Worm (Caenorhabditis elegans) whole organism, mixed stage, embryonic: ENCODE data around the gene cand-1.

ENCODE experiments used
- M03D4.4 ChIP-seq: sonication (generic microtip); optimal IDR thresholded peaks from 2 replicates; lab custom pipeline; 2017; ENCODE audit warnings: mild to moderate bottlenecking, missing genetic modification characterization, missing compliant biosample characterization
- bed-3 ChIP-seq: fragments of 200-800 bp; sonication (Bioruptor generic); optimal IDR thresholded peaks from 3 replicates; lab custom pipeline; 2018; ENCODE audit warnings: mild to moderate bottlenecking, missing genetic modification characterization, moderate library complexity, missing compliant biosample characterization
- blmp-1 ChIP-seq: fragments of 150-350 bp; optimal IDR thresholded peaks from 2 replicates; lab custom pipeline; 2014; ENCODE audit warnings: missing biosample characterization, missing genetic modification characterization
- ceh-39 ChIP-seq: fragments of 150-350 bp; optimal IDR thresholded peaks from 2 replicates; lab custom pipeline; 2014; ENCODE audit warnings: missing biosample characterization, missing genetic modification characterization
- ceh-83 ChIP-seq: fragments of 200-800 bp; sonication (Bioruptor generic); optimal IDR thresholded peaks from 2 replicates; lab custom pipeline; 2018; ENCODE audit warnings: mild to moderate bottlenecking, missing genetic modification characterization, missing compliant biosample characterization
- drap-1 ChIP-seq: fragments of 200-800 bp; sonication (Bioruptor generic); optimal IDR thresholded peaks from 3 replicates; lab custom pipeline; 2018; ENCODE audit warnings: mild to moderate bottlenecking, missing genetic modification characterization, missing compliant biosample characterization
- elt-1 ChIP-seq: sonication (generic microtip); optimal IDR thresholded peaks from 2 replicates; lab custom pipeline; 2017; ENCODE audit warnings: missing genetic modification characterization, mild to moderate bottlenecking, missing compliant biosample characterization, antibody characterized with exemption, moderate library complexity, borderline replicate concordance; ENCODE audit not compliant: insufficient read depth
- elt-3 ChIP-seq: fragments of 150-350 bp; optimal IDR thresholded peaks from 2 replicates; lab custom pipeline; 2014; ENCODE audit warnings: missing biosample characterization, missing genetic modification characterization
- flh-1 ChIP-seq: fragments of 200-800 bp; sonication (Bioruptor generic); optimal IDR thresholded peaks from 2 replicates; lab custom pipeline; 2018; ENCODE audit warnings: mild to moderate bottlenecking, missing genetic modification characterization, moderate library complexity, missing compliant biosample characterization
- ham-2 ChIP-seq: fragments of 200-800 bp; sonication (Bioruptor generic); optimal IDR thresholded peaks from 2 replicates; lab custom pipeline; 2018; ENCODE audit warnings: mild to moderate bottlenecking, missing genetic modification characterization, missing compliant biosample characterization
- hlh-1 ChIP-seq: fragments of 150-350 bp; optimal IDR thresholded peaks from 2 replicates; lab custom pipeline; 2014; ENCODE audit warnings: missing biosample characterization, missing genetic modification reagents, missing genetic modification characterization
- lin-13 ChIP-seq: fragments of 150-350 bp; optimal IDR thresholded peaks from 2 replicates; lab custom pipeline; 2014; ENCODE audit warnings: missing biosample characterization, missing genetic modification characterization
- lin-32 ChIP-seq: fragments of 200-800 bp; sonication (Bioruptor generic); optimal IDR thresholded peaks from 2 replicates; lab custom pipeline; 2018; ENCODE audit warnings: mild to moderate bottlenecking, missing genetic modification characterization, missing compliant biosample characterization
- lsy-2 ChIP-seq: fragments of 150-350 bp; optimal IDR thresholded peaks from 2 replicates; lab custom pipeline; 2014; ENCODE audit warnings: missing biosample characterization, missing genetic modification characterization
- mab-5 ChIP-seq: fragments of 150-350 bp; optimal IDR thresholded peaks from 2 replicates; lab custom pipeline; 2014; ENCODE audit warnings: missing biosample characterization, missing genetic modification characterization
- mep-1 ChIP-seq: fragments of 150-350 bp; optimal IDR thresholded peaks from 2 replicates; lab custom pipeline; 2017; ENCODE audit warnings: missing biosample characterization, missing genetic modification reagents, missing genetic modification characterization, inconsistent platforms
- mls-2 ChIP-seq: sonication (generic microtip); optimal IDR thresholded peaks from 2 replicates; lab custom pipeline; 2016; ENCODE audit warnings: mild to moderate bottlenecking, missing genetic modification characterization, moderate library complexity, missing compliant biosample characterization
- nhr-12 ChIP-seq: fragments of 150-350 bp; optimal IDR thresholded peaks from 2 replicates; lab custom pipeline; 2014; ENCODE audit warnings: missing biosample characterization, missing genetic modification characterization
- nhr-2 ChIP-seq: fragments of 150-350 bp; optimal IDR thresholded peaks from 2 replicates; lab custom pipeline; 2014; ENCODE audit warnings: missing biosample characterization, missing genetic modification characterization
- nhr-237 ChIP-seq: fragments of 150-350 bp; optimal IDR thresholded peaks from 2 replicates; lab custom pipeline; 2014; ENCODE audit warnings: missing biosample characterization, missing genetic modification characterization
- nhr-28 ChIP-seq: fragments of 150-350 bp; optimal IDR thresholded peaks from 2 replicates; lab custom pipeline; 2014; ENCODE audit warnings: missing biosample characterization, missing genetic modification characterization
- nhr-76 ChIP-seq: sonication (generic microtip); optimal IDR thresholded peaks from 2 replicates; lab custom pipeline; 2017; ENCODE audit warnings: missing biosample characterization, missing genetic modification characterization
- pha-4 ChIP-seq: fragments of 150-350 bp; optimal IDR thresholded peaks from 2 replicates; lab custom pipeline; 2018; ENCODE audit warnings: missing biosample characterization, missing genetic modification reagents, missing genetic modification characterization
- sem-2 ChIP-seq: fragments of 200-800 bp; sonication (Bioruptor generic); optimal IDR thresholded peaks from 2 replicates; lab custom pipeline; 2018; ENCODE audit warnings: mild to moderate bottlenecking, missing genetic modification characterization, missing compliant biosample characterization
- snpc-4 ChIP-seq: fragments of 150-350 bp; optimal IDR thresholded peaks from 2 replicates; lab custom pipeline; 2014; ENCODE audit warnings: missing biosample characterization, missing genetic modification characterization
- sptf-1 ChIP-seq: sonication (generic microtip); optimal IDR thresholded peaks from 2 replicates; lab custom pipeline; 2017; ENCODE audit warnings: mild to moderate bottlenecking, missing genetic modification characterization, moderate library complexity, missing compliant biosample characterization
- tbx-8 ChIP-seq: fragments of 200-800 bp; sonication (Bioruptor generic); optimal IDR thresholded peaks from 2 replicates; lab custom pipeline; 2018; ENCODE audit warnings: mild to moderate bottlenecking, missing genetic modification characterization, moderate library complexity, missing compliant biosample characterization
- unc-120 ChIP-seq: sonication (generic microtip); optimal IDR thresholded peaks from 2 replicates; lab custom pipeline; 2017; ENCODE audit warnings: missing genetic modification characterization, missing compliant biosample characterization; ENCODE audit not compliant: poor library complexity, severe bottlenecking
- unc-39 ChIP-seq: fragments of 150-350 bp; optimal IDR thresholded peaks from 2 replicates; lab custom pipeline; 2014; ENCODE audit warnings: missing biosample characterization, missing genetic modification characterization
- unc-62 ChIP-seq: fragments of 150-350 bp; optimal IDR thresholded peaks from 2 replicates; lab custom pipeline; 2014; ENCODE audit warnings: missing biosample characterization, missing genetic modification reagents, missing genetic modification characterization
- zip-8 ChIP-seq: fragments of 150-350 bp; optimal IDR thresholded peaks from 2 replicates; lab custom pipeline; 2014; ENCODE audit warnings: missing biosample characterization, missing genetic modification characterization
- ztf-11 ChIP-seq: fragments of 150-350 bp; optimal IDR thresholded peaks from 2 replicates; lab custom pipeline; 2014; ENCODE audit warnings: missing biosample characterization, missing genetic modification characterization

Gene cand-1

ce11 chrV:16840961-16841360, 38.3 kb downstream of the cand-1 start, which contains the start of gene clec-40:
clec-40 (minus strand) TSS chrV:16841061.
- TF ChIP-seq mep-1 (tag; lab: Kevin White, UChicago), result no peak
- no peak for TF ChIP-seq flh-1 (GFP tag; lab: Kevin White, UChicago)
- no peak for TF ChIP-seq zip-8 (tag; lab: Kevin White, UChicago)
- no peak for TF ChIP-seq nhr-76 (tag; lab: Kevin White, UChicago)
- no peak for TF ChIP-seq ham-2 (GFP tag; lab: Kevin White, UChicago)
- no peak for TF ChIP-seq blmp-1 (tag; lab: Kevin White, UChicago)
- TF ChIP-seq elt-3, result no peak
- no peak for TF ChIP-seq nhr-2 (tag; lab: Kevin White, UChicago)
- no peak for TF ChIP-seq unc-39
- no peak for TF ChIP-seq mls-2 (tag; lab: Kevin White, UChicago)
- no peak for TF ChIP-seq lsy-2 (tag; lab: Kevin White, UChicago)
- no peak for TF ChIP-seq snpc-4 (tag; lab: Kevin White, UChicago)
- TF ChIP-seq M03D4.4 (tag; lab: Kevin White, UChicago), result no peak
- TF ChIP-seq unc-62 (GFP tag; lab: Kevin White, UChicago), result no peak

- TF ChIP-seq unc-62 (GFP tag; lab: Kevin White, UChicago) (no peak), nhr-28 (no peak), snpc-4 (tag; lab: Kevin White, UChicago) (no peak), bed-3 (GFP tag; lab: Kevin White, UChicago) (no peak), sptf-1 (tag; lab: Kevin White, UChicago) (no peak), lsy-2 (tag; lab: Kevin White, UChicago) (no peak), mab-5 (no peak), nhr-2 (tag; lab: Kevin White, UChicago) (no peak), unc-120 (tag; lab: Kevin White, UChicago) (no peak), zip-8 (tag; lab: Kevin White, UChicago) (no peak), ceh-83 (GFP tag; lab: Kevin White, UChicago) (no peak), lin-32 (GFP tag; lab: Kevin White, UChicago) (no peak), ham-2 (GFP tag; lab: Kevin White, UChicago) (no peak), ztf-11 (tag; lab: Kevin White, UChicago) (no peak), mep-1 (tag; lab: Kevin White, UChicago) (no peak), flh-1 (GFP tag; lab: Kevin White, UChicago) (no peak), blmp-1 (tag; lab: Kevin White, UChicago) (no peak), M03D4.4 (tag; lab: Kevin White, UChicago) (no peak), drap-1 (GFP tag; lab: Kevin White, UChicago) (no peak)
These were observed 40.3 kb downstream of the cand-1 start, which contains the start of gene clec-25 for ce11 chrV:16842941-16843340. clec-25 (plus strand) TSS chrV:16843241.

- TF ChIP-seq unc-62 (GFP tag; lab: Kevin White, UChicago) (no peak), unc-120 (tag; lab: Kevin White, UChicago) (no peak), elt-3 (no peak), mep-1 (tag; lab: Kevin White, UChicago) (no peak), hlh-1 (tag; lab: Kevin White, UChicago) (no peak), ham-2 (GFP tag; lab: Kevin White, UChicago) (no peak), lsy-2 (tag; lab: Kevin White, UChicago) (no peak), tbx-8 (GFP tag; lab: Kevin White, UChicago) (no peak), ceh-83 (GFP tag; lab: Kevin White, UChicago) (no peak), lin-32 (GFP tag; lab: Kevin White, UChicago) (no peak), ceh-39 (tag; lab: Kevin White, UChicago) (no peak), lin-13 (tag; lab: Kevin White, UChicago) (no peak), zip-8 (tag; lab: Kevin White, UChicago) (no peak)
These were observed 45.8 kb downstream of the cand-1 start, which contains the start of the genes clec-36 and clec-26 for ce11 chrV:16848498-16848897. clec-36 (minus strand) TSS chrV:16848598. clec-26 (plus strand) TSS chrV:16848611.

- TF ChIP-seq sem-2 (GFP tag; lab: Kevin White, UChicago) (no peak), sptf-1 (tag; lab: Kevin White, UChicago) (no peak)
These were observed 49.3 kb downstream of the cand-1 start, which contains the start of gene clec-37 for ce11 chrV:16852002-16852401. clec-37 (minus strand) TSS chrV:16852102.

- TF ChIP-seq mep-1 (tag; lab: Kevin White, UChicago) (no peak), unc-120 (tag; lab: Kevin White, UChicago) (no peak), blmp-1 (tag; lab: Kevin White, UChicago) (no peak), nhr-12 (tag; lab: Kevin White, UChicago) (no peak), M03D4.4 (tag; lab: Kevin White, UChicago) (no peak), nhr-237 (tag; lab: Kevin White, UChicago) (no peak), pha-4 (no peak), lin-32 (GFP tag; lab: Kevin White, UChicago) (no peak), flh-1 (GFP tag; lab: Kevin White, UChicago) (no peak), unc-39 (no peak), ceh-39 (tag; lab: Kevin White, UChicago) (no peak), sptf-1 (tag; lab: Kevin White, UChicago) (no peak), elt-1 (tag; lab: Kevin White, UChicago) (no peak), unc-62 (GFP tag; lab: Kevin White, UChicago) (no peak), zip-8 (tag; lab: Kevin White, UChicago) (no peak)
These were observed 51.4 kb downstream of the cand-1 start, which contains the start of the genes clec-35 and clec-27 for ce11 chrV:16853956-16854683. clec-35 (minus strand) TSS chrV:16854056. clec-27 (plus strand) TSS chrV:16854633.
